Fruit fly (Drosophila melanogaster) whole organism, embryonic: ENCODE measurements around the gene CG1998.

Experiments used
- CG10267 ChIP-seq: fragments of 200-800 bp; sonication (Bioruptor generic); optimal IDR thresholded peaks from 2 replicates; lab custom pipeline; 2018; ENCODE audit warnings: missing biosample characterization, mild to moderate bottlenecking, missing genetic modification characterization, moderate library complexity
- CG11723 ChIP-seq: fragments of 200-800 bp; sonication (Bioruptor generic); optimal IDR thresholded peaks from 2 replicates; lab custom pipeline; 2017; ENCODE audit warnings: missing biosample characterization, mild to moderate bottlenecking, missing genetic modification characterization
- CG15696 ChIP-seq: fragments of 200-800 bp; sonication (Bioruptor generic); optimal IDR thresholded peaks from 2 replicates; lab custom pipeline; 2019; ENCODE audit warnings: missing biosample characterization, mild to moderate bottlenecking, missing genetic modification characterization, moderate library complexity
- CG17912 ChIP-seq: fragments of 200-800 bp; sonication (Bioruptor generic); optimal IDR thresholded peaks from 2 replicates; lab custom pipeline; 2018; ENCODE audit warnings: missing biosample characterization, mild to moderate bottlenecking, missing genetic modification characterization
- CG1792 ChIP-seq: fragments of 200-800 bp; sonication (Bioruptor generic); optimal IDR thresholded peaks from 2 replicates; lab custom pipeline; 2016; ENCODE audit warnings: missing biosample characterization, missing genetic modification characterization
- CG1832 ChIP-seq: fragments of 200-800 bp; sonication (Bioruptor generic); optimal IDR thresholded peaks from 2 replicates; lab custom pipeline; 2017; ENCODE audit warnings: missing biosample characterization, mild to moderate bottlenecking, missing genetic modification characterization, inconsistent platforms
- CG18619 ChIP-seq: fragments of 200-800 bp; sonication (Bioruptor generic); optimal IDR thresholded peaks from 3 replicates; lab custom pipeline; 2017; ENCODE audit warnings: missing biosample characterization, mild to moderate bottlenecking, missing genetic modification characterization
- CG3726 ChIP-seq: fragments of 200-800 bp; sonication (Bioruptor generic); IDR thresholded peaks from 3 replicates; pipeline ENCODE4, ENCODE4 v1.3.6; 2022; ENCODE audit warnings: missing biosample characterization, missing genetic modification characterization
- CG6654 ChIP-seq: fragments of 200-800 bp; sonication (Bioruptor generic); optimal IDR thresholded peaks from 2 replicates; lab custom pipeline; 2017; ENCODE audit warnings: missing biosample characterization, mild to moderate bottlenecking, missing genetic modification characterization
- CG6689 ChIP-seq: fragments of 200-800 bp; sonication (Bioruptor generic); IDR thresholded peaks from 2 replicates; pipeline ENCODE4 v1.3.6; 2022; ENCODE audit warnings: missing biosample characterization, missing genetic modification characterization
- CG9932 ChIP-seq: fragments of 200-800 bp; sonication (Bioruptor generic); IDR thresholded peaks from 2 replicates; pipeline ENCODE4 v1.3.6; 2022; ENCODE audit warnings: missing biosample characterization, missing genetic modification characterization
- CrebB ChIP-seq: fragments of 200-800 bp; sonication (Bioruptor generic); optimal IDR thresholded peaks from 3 replicates; lab custom pipeline; 2018; ENCODE audit warnings: missing biosample characterization, mild to moderate bottlenecking, missing genetic modification characterization
- Doc3 ChIP-seq: fragments of 200-800 bp; sonication (Bioruptor generic); IDR thresholded peaks from 3 replicates; pipeline ENCODE4 v1.3.6; 2022; ENCODE audit warnings: missing biosample characterization, missing genetic modification characterization; ENCODE audit not compliant: partially characterized antibody
- Gsc ChIP-seq: fragments of 200-800 bp; sonication (Bioruptor generic); IDR thresholded peaks from 2 replicates; pipeline ENCODE4 v1.3.6; 2022; ENCODE audit warnings: missing biosample characterization, missing genetic modification characterization
- HLH54F ChIP-seq: fragments of 200-800 bp; sonication (Bioruptor generic); optimal IDR thresholded peaks from 3 replicates; lab custom pipeline; 2016; ENCODE audit warnings: missing biosample characterization, missing genetic modification characterization
- Kr ChIP-seq: fragments of 200-800 bp; sonication (Bioruptor generic); optimal IDR thresholded peaks from 2 replicates; lab custom pipeline; 2017; ENCODE audit warnings: missing biosample characterization, mild to moderate bottlenecking, missing genetic modification characterization
- NC2β ChIP-seq: fragments of 200-800 bp; sonication (Bioruptor generic); optimal IDR thresholded peaks from 2 replicates; lab custom pipeline; 2016; ENCODE audit warnings: missing biosample characterization, missing genetic modification characterization
- Rfx ChIP-seq: fragments of 200-800 bp; sonication (Bioruptor generic); IDR thresholded peaks from 2 replicates; pipeline ENCODE4 v1.3.6; 2022; ENCODE audit warnings: missing biosample characterization, missing genetic modification characterization
- Sin3A ChIP-seq: fragments of >200 bp; optimal IDR thresholded peaks from 2 replicates; lab custom pipeline; 2018
- Six4 ChIP-seq: fragments of 200-800 bp; sonication (Bioruptor generic); optimal IDR thresholded peaks from 2 replicates; lab custom pipeline; 2016; ENCODE audit warnings: missing biosample characterization, missing genetic modification characterization
- Sox100B ChIP-seq: fragments of 200-800 bp; sonication (Bioruptor generic); optimal IDR thresholded peaks from 3 replicates; lab custom pipeline; 2018; ENCODE audit warnings: missing biosample characterization, mild to moderate bottlenecking, missing genetic modification characterization
- btn ChIP-seq: fragments of 200-800 bp; sonication (Bioruptor generic); optimal IDR thresholded peaks from 2 replicates; lab custom pipeline; 2016; ENCODE audit warnings: missing biosample characterization, missing genetic modification characterization
- dmrt11E ChIP-seq: fragments of 200-800 bp; sonication (Bioruptor generic); optimal IDR thresholded peaks from 3 replicates; lab custom pipeline; 2018; ENCODE audit warnings: missing biosample characterization, mild to moderate bottlenecking, missing genetic modification characterization, moderate library complexity
- emc ChIP-seq: fragments of 200-800 bp; sonication (Bioruptor generic); optimal IDR thresholded peaks from 2 replicates; lab custom pipeline; 2016; ENCODE audit warnings: missing biosample characterization, missing genetic modification characterization
- exex ChIP-seq: fragments of 200-800 bp; sonication (Bioruptor generic); optimal IDR thresholded peaks from 4 replicates; lab custom pipeline; 2018; ENCODE audit warnings: missing biosample characterization, mild to moderate bottlenecking, missing genetic modification characterization, moderate library complexity
- fd96Cb ChIP-seq: fragments of 200-800 bp; sonication (Bioruptor generic); optimal IDR thresholded peaks from 2 replicates; lab custom pipeline; 2018; ENCODE audit warnings: missing biosample characterization, mild to moderate bottlenecking, missing genetic modification characterization, moderate library complexity
- grn ChIP-seq: fragments of 200-800 bp; sonication (Bioruptor generic); optimal IDR thresholded peaks from 3 replicates; lab custom pipeline; 2017; ENCODE audit warnings: missing biosample characterization, missing genetic modification characterization
- kni ChIP-seq: fragments of 200-800 bp; sonication (Bioruptor generic); optimal IDR thresholded peaks from 3 replicates; lab custom pipeline; 2017; ENCODE audit warnings: mild to moderate bottlenecking, missing biosample characterization, missing genetic modification reagents, missing genetic modification characterization
- mirr ChIP-seq: fragments of 200-800 bp; sonication (Bioruptor generic); optimal IDR thresholded peaks from 3 replicates; lab custom pipeline; 2018; ENCODE audit warnings: missing biosample characterization, mild to moderate bottlenecking, missing genetic modification characterization
- phol ChIP-seq: fragments of 200-800 bp; sonication (Bioruptor generic); optimal IDR thresholded peaks from 3 replicates; lab custom pipeline; 2018; ENCODE audit warnings: missing biosample characterization, mild to moderate bottlenecking, missing genetic modification characterization, moderate library complexity
- run ChIP-seq: fragments of 200-800 bp; sonication (Bioruptor generic); optimal IDR thresholded peaks from 3 replicates; lab custom pipeline; 2018; ENCODE audit warnings: missing biosample characterization, mild to moderate bottlenecking, missing genetic modification characterization
- sqz ChIP-seq: fragments of 200-800 bp; sonication (Bioruptor generic); optimal IDR thresholded peaks from 3 replicates; lab custom pipeline; 2018; ENCODE audit warnings: missing biosample characterization, mild to moderate bottlenecking, missing genetic modification characterization
- stc ChIP-seq: fragments of 200-800 bp; sonication (Bioruptor generic); IDR thresholded peaks from 2 replicates; pipeline ENCODE4 v1.3.6; 2022; ENCODE audit warnings: missing biosample characterization, missing genetic modification characterization
- tin ChIP-seq: fragments of 200-800 bp; sonication (Bioruptor generic); optimal IDR thresholded peaks from 3 replicates; lab custom pipeline; 2016; ENCODE audit warnings: missing biosample characterization, missing genetic modification characterization
- tll ChIP-seq, 2 experiments: fragments of 200-800 bp in 1 of 2; fragments of >200 bp in 1 of 2; sonication (Bioruptor generic) in 1 of 2; optimal IDR thresholded peaks; 2 replicates each; lab custom pipeline; 2017 to 2019; ENCODE audit warnings: missing biosample characterization in 2 of 2, missing genetic modification characterization in 2 of 2, mild to moderate bottlenecking in 1 of 2, moderate library complexity in 1 of 2
- ttk ChIP-seq: fragments of 200-800 bp; sonication (Bioruptor generic); IDR thresholded peaks from 2 replicates; pipeline ENCODE4 v2.1.2; 2022; ENCODE audit warnings: missing biosample characterization, missing genetic modification characterization
- twi ChIP-seq: fragments of 200-800 bp; optimal IDR thresholded peaks from 2 replicates; lab custom pipeline; 2019; ENCODE audit warnings: missing biosample characterization, mild to moderate bottlenecking, missing genetic modification characterization, moderate library complexity

CG1998 gene

dm6 chrX:13370826-13371703 lies 41.8 kb downstream of the CG1998 start (continued):
- TF ChIP-seq ttk (GFP tag; lab: Robert Waterston, UW) (no peak), HLH54F (peak; percentile 13), CG1832 (GFP tag; lab: Kevin White, UChicago) (no peak), CG9932 (GFP tag; lab: Robert Waterston, UW) (peak; percentile 54), btn (GFP tag; lab: Kevin White, UChicago) (no peak), Gsc (GFP tag; lab: Robert Waterston, UW) (no peak), CrebB (tag; lab: Kevin White, UChicago) (no peak), CG3726 (no peak), Kr (GFP tag; lab: Kevin White, UChicago) (no peak), mirr (peak; percentile 8), emc (GFP tag; lab: Kevin White, UChicago) (no peak), CG6654 (GFP tag; lab: Kevin White, UChicago) (no peak), exex (tag; lab: Kevin White, UChicago) (peak; percentile 62), CG6689 (GFP tag; lab: Robert Waterston, UW) (no peak), Doc3 (peak; percentile 54; the same call in 2 of the 3 replicates), grn (GFP tag; lab: Kevin White, UChicago) (no peak)

dm6 chrX:13370306-13370705 lies 42.6 kb downstream of the CG1998 start, which contains the start of gene CG1640:
CG1640 (plus strand) TSS chrX:13370606.
- TF ChIP-seq tin (GFP tag; lab: Kevin White, UChicago) (no peak), CG15696 (tag; lab: Kevin White, UChicago) (no peak), CG18619 (GFP tag; lab: Kevin White, UChicago) (no peak)

- TF ChIP-seq CG1792 (GFP tag; lab: Kevin White, UChicago), result no peak
- TF ChIP-seq Sox100B (GFP tag; lab: Kevin White, UChicago), result no peak
- TF ChIP-seq CG10267, result no peak
- TF ChIP-seq CG11723 (GFP tag; lab: Kevin White, UChicago), result no peak
- TF ChIP-seq fd96Cb, result no peak
- TF ChIP-seq stc, result no peak
- no peak for TF ChIP-seq Rfx (GFP tag; lab: Robert Waterston, UW)
- no peak for TF ChIP-seq CG17912 (GFP tag; lab: Kevin White, UChicago)
- TF ChIP-seq sqz, result peak; percentile 7
- TF ChIP-seq Six4 (GFP tag; lab: Kevin White, UChicago), result peak; percentile 20
- TF ChIP-seq tll (GFP tag; optimal IDR thresholded peaks at IDR 0.05; lab: Kevin White, UChicago), result peak in 1 of 2 experiments; percentile 14
- no peak for TF ChIP-seq Sin3A (lab: Kevin White, UChicago)
- TF ChIP-seq run (tag; lab: Kevin White, UChicago), result no peak
- TF ChIP-seq dmrt11E (tag; lab: Kevin White, UChicago), result peak; percentile 50
- TF ChIP-seq NC2β (GFP tag; lab: Kevin White, UChicago), result no peak
- TF ChIP-seq kni, result no peak
- no peak for TF ChIP-seq phol (tag; lab: Kevin White, UChicago)
- peak; percentile 90 for TF ChIP-seq twi (tag; lab: Kevin White, UChicago)
- TF ChIP-seq, all 482 proteins: peak for 5
Observed at dm6 chrX:13369438-13369837, 43.4 kb downstream of the CG1998 start.
